Fruit fly (Drosophila melanogaster): Measurements from ENCODE around the gene CG7065.
A peak's percentile ranks its signal among the peaks of the same experiment; 100 is the strongest.

Gene CG7065

DNA sequence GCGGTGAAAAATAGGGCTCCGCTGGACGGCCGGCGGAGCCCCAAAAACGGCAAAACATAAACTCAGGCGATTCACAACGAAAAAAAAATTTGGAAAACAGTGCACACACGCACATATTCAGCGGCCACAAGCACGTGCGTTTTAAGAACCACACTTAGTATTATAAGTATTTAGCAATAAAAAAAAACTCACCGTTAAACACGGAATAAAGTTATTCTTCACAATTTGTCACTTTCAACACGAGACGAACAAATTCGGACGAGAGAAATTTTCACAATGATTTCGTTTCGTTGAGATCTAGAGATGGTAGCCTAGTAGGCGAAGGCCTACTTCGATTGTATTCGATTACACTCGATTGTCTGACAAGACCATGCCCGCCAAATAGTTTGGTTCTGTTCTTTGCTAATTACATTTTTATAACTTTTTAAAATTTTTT lies 14.1 kb downstream of the CG7065 start, which contains the start of gene His3.3B:
His3.3B (minus strand) TSS at position 282 of the 436 bp plus-strand sequence.
- TF ChIP-seq rgr (GFP tag; optimal IDR thresholded peaks at IDR 0.05) (peak; percentile 6), h (GFP tag; optimal IDR thresholded peaks at IDR 0.05) (peak; percentile 24), Hr83 (GFP tag; optimal IDR thresholded peaks at IDR 0.05; ENCODE audit: poor library complexity, severe bottlenecking) (no peak), foxo (GFP tag; optimal IDR thresholded peaks at IDR 0.05) (no peak), brk (GFP tag; optimal IDR thresholded peaks at IDR 0.05) (peak; percentile 17), sv (GFP tag; optimal IDR thresholded peaks at IDR 0.05) (no peak), psq (GFP tag; optimal IDR thresholded peaks at IDR 0.05) (no peak), dsf (GFP tag; optimal IDR thresholded peaks at IDR 0.05; ENCODE audit: borderline replicate concordance) (no peak), N (GFP tag; optimal IDR thresholded peaks at IDR 0.05) (no peak), OdsH (GFP tag; optimal IDR thresholded peaks at IDR 0.05) (no peak), Dif (GFP tag; optimal IDR thresholded peaks at IDR 0.05; ENCODE audit: partially characterized antibody) (peak; percentile 33), Abd-B (GFP tag; optimal IDR thresholded peaks at IDR 0.05) (no peak), Myc (optimal IDR thresholded peaks at IDR 0.05) (no peak), CG32264 (GFP tag; optimal IDR thresholded peaks at IDR 0.05) (no peak), br (GFP tag; optimal IDR thresholded peaks at IDR 0.05) (peak; percentile 12), Hr78 (GFP tag; optimal IDR thresholded peaks at IDR 0.05) (no peak), sage (GFP tag; optimal IDR thresholded peaks at IDR 0.05) (no peak), Hnf4 (GFP tag; optimal IDR thresholded peaks at IDR 0.05) (no peak), tai (GFP tag; optimal IDR thresholded peaks at IDR 0.05) (no peak), lola (GFP tag; optimal IDR thresholded peaks at IDR 0.05) (no peak), HLH106 (tag; optimal IDR thresholded peaks at IDR 0.05) (no peak), Sp1 (GFP tag; optimal IDR thresholded peaks at IDR 0.05) (peak; percentile 14), pan (optimal IDR thresholded peaks at IDR 0.05) (no peak), dmrt93B (GFP tag; optimal IDR thresholded peaks at IDR 0.05) (no peak), usp (GFP tag; optimal IDR thresholded peaks at IDR 0.05) (no peak), Rel (GFP tag; optimal IDR thresholded peaks at IDR 0.05) (no peak), Rel (tag; optimal IDR thresholded peaks at IDR 0.05) (no peak), Mio (GFP tag; optimal IDR thresholded peaks at IDR 0.05) (no peak), Dfd (GFP tag; optimal IDR thresholded peaks at IDR 0.05) (no peak)

DNA sequence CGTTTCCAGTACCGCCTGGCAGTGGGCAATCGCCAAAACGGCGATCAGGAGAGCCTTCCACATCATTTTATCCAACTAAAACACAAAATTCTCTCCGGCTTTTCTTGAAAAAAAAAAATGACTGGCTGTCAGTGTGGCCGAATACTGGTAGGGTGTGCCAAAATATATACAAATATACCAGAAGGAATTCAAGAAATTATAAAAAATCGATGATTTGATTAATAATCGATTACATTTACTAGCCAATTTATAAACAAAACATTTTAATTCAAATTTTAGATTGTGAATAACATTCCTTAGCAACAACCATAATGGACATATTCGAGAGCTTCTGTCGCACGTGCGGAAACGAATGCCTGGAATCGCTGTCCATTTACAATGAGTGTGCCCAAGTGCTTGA lies 16.1 kb downstream of the CG7065 start, which contains the start of the genes Ost48 and Dlip1:
Ost48 (minus strand) TSS at position 150 of the 400 bp plus-strand sequence.
Dlip1 (plus strand) TSS at position 257 of the 400 bp plus-strand sequence.
- TF ChIP-seq Rel (GFP tag; optimal IDR thresholded peaks at IDR 0.05) (no peak), Rel (tag; optimal IDR thresholded peaks at IDR 0.05) (peak; percentile 3), OdsH (GFP tag; optimal IDR thresholded peaks at IDR 0.05) (no peak)

DNA sequence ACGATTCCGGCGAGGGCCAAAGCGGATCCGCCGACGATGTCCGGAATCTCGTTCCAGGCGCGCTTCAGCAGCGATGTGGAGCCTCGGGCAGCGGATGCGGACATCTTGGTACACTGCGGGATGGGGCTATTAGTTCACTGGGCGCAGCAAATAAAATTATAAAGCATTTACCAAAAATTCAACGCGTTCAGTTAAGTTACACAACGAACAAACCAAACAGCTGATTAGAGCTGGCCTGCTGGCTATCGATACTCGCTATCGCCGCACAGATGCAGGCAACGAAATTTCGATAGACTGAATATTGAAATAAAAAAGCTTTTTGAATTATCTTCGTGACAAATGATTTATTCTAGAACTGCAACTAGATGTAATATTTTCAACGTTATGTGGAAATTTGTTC lies 17.4 kb downstream of the CG7065 start, which contains the start of gene NdufA3:
NdufA3 (minus strand) TSS at position 317 of the 400 bp plus-strand sequence.
- TF ChIP-seq pan (optimal IDR thresholded peaks at IDR 0.05) (no peak), Sp1 (GFP tag; optimal IDR thresholded peaks at IDR 0.05) (no peak), Vsx2 (GFP tag; optimal IDR thresholded peaks at IDR 0.05; ENCODE audit: partially characterized antibody) (no peak), tai (GFP tag; optimal IDR thresholded peaks at IDR 0.05) (no peak), OdsH (GFP tag; optimal IDR thresholded peaks at IDR 0.05) (no peak), jim (GFP tag; optimal IDR thresholded peaks at IDR 0.05) (no peak), Rel (GFP tag; optimal IDR thresholded peaks at IDR 0.05) (no peak), Rel (tag; optimal IDR thresholded peaks at IDR 0.05) (peak; percentile 11), woc (GFP tag; optimal IDR thresholded peaks at IDR 0.05) (no peak), ey (GFP tag; optimal IDR thresholded peaks at IDR 0.05) (no peak), lola (GFP tag; optimal IDR thresholded peaks at IDR 0.05) (no peak), Hr83 (GFP tag; optimal IDR thresholded peaks at IDR 0.05; ENCODE audit: poor library complexity, severe bottlenecking) (peak; percentile 36), Myc (optimal IDR thresholded peaks at IDR 0.05) (no peak), Mio (GFP tag; optimal IDR thresholded peaks at IDR 0.05) (no peak), dl (GFP tag; optimal IDR thresholded peaks at IDR 0.05; ENCODE audit: insufficient read depth in 1 of 2, partially characterized antibody in 2 of 2) (no peak)

DNA sequence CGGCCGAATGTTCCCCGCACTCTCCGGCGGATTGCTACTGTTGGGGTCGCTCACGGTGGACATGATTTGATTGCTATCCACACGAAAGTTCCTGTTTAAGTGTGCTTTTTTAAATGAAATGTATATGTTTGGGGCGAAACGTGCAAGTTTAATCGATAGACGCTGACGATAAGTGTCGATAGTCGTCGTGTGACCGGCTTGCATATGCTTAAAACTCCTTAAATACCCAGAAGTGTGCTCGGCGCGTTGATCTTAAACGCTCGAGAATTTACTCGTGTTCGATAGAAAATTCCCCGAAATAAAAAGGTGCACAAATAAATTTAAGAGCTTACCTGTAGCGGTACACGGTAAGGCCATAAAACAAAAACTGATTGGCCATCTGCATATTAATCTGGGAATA lies 19.6 kb downstream of the CG7065 start, which contains the start of the genes Zpr1 and CG44532:
Zpr1 (minus strand) TSS at position 179 of the 400 bp plus-strand sequence.
CG44532 (plus strand) TSS at position 181 of the 400 bp plus-strand sequence.
- TF ChIP-seq GATAd (GFP tag; optimal IDR thresholded peaks at IDR 0.05) (no peak), lola (GFP tag; optimal IDR thresholded peaks at IDR 0.05) (no peak), Myc (optimal IDR thresholded peaks at IDR 0.05) (peak; percentile 13), pan (optimal IDR thresholded peaks at IDR 0.05) (no peak), brk (GFP tag; optimal IDR thresholded peaks at IDR 0.05) (no peak), h (GFP tag; optimal IDR thresholded peaks at IDR 0.05) (no peak), sv (GFP tag; optimal IDR thresholded peaks at IDR 0.05) (no peak), Rel (GFP tag; optimal IDR thresholded peaks at IDR 0.05) (no peak), Rel (tag; optimal IDR thresholded peaks at IDR 0.05) (peak; percentile 97), Hr83 (GFP tag; optimal IDR thresholded peaks at IDR 0.05; ENCODE audit: poor library complexity, severe bottlenecking) (no peak), psq (GFP tag; optimal IDR thresholded peaks at IDR 0.05) (no peak), Vsx2 (GFP tag; optimal IDR thresholded peaks at IDR 0.05; ENCODE audit: partially characterized antibody) (no peak), Dfd (GFP tag; optimal IDR thresholded peaks at IDR 0.05) (no peak)

All from whole organism, wandering third instar larva.